Fruit fly (Drosophila melanogaster): ENCODE measurements around the gene CG16758.

The CG16758 gene

dm6 chr3L:2499077-2499476 lies 4.3 kb downstream of the CG16758 start:
- no peak for TF ChIP-seq lola (GFP tag; optimal IDR thresholded peaks at IDR 0.05)
- TF ChIP-seq Myc (optimal IDR thresholded peaks at IDR 0.05), result peak; percentile 5
- TF ChIP-seq Mio (GFP tag; optimal IDR thresholded peaks at IDR 0.05), result no peak
- TF ChIP-seq foxo (GFP tag; optimal IDR thresholded peaks at IDR 0.05), result no peak

dm6 chr3L:2494183-2494541 lies 9.2 kb downstream of the CG16758 start:
- TF ChIP-seq jim (GFP tag; optimal IDR thresholded peaks at IDR 0.05), result no peak
- no peak for TF ChIP-seq Dfd (GFP tag; optimal IDR thresholded peaks at IDR 0.05)
- TF ChIP-seq Rel (GFP tag; optimal IDR thresholded peaks at IDR 0.05), result peak; percentile 71
- TF ChIP-seq Rel (tag; optimal IDR thresholded peaks at IDR 0.05), result peak; percentile 64
- TF ChIP-seq Vsx2 (GFP tag; optimal IDR thresholded peaks at IDR 0.05; ENCODE audit: partially characterized antibody), result no peak
- peak; percentile 91 for TF ChIP-seq Sp1 (GFP tag; optimal IDR thresholded peaks at IDR 0.05)
- TF ChIP-seq CG32264 (GFP tag; optimal IDR thresholded peaks at IDR 0.05), result peak; percentile 96
- TF ChIP-seq sage (GFP tag; optimal IDR thresholded peaks at IDR 0.05), result peak; percentile 96
- peak; percentile 30 for TF ChIP-seq GATAd (GFP tag; optimal IDR thresholded peaks at IDR 0.05)
- TF ChIP-seq Hr83 (GFP tag; optimal IDR thresholded peaks at IDR 0.05; ENCODE audit: poor library complexity, severe bottlenecking), result peak; percentile 82
- peak; percentile 93 for TF ChIP-seq Hnf4 (GFP tag; optimal IDR thresholded peaks at IDR 0.05)
- no peak for TF ChIP-seq dl (GFP tag; optimal IDR thresholded peaks at IDR 0.05; ENCODE audit: insufficient read depth in 1 of 2, partially characterized antibody in 2 of 2)
- peak; percentile 93 for TF ChIP-seq ey (GFP tag; optimal IDR thresholded peaks at IDR 0.05)
- TF ChIP-seq CG9705 (GFP tag; optimal IDR thresholded peaks at IDR 0.05), result peak; percentile 61
- peak; percentile 99 for TF ChIP-seq h (GFP tag; optimal IDR thresholded peaks at IDR 0.05)
- TF ChIP-seq rgr (GFP tag; optimal IDR thresholded peaks at IDR 0.05), result peak; percentile 95
- TF ChIP-seq foxo (GFP tag; optimal IDR thresholded peaks at IDR 0.05), result peak; percentile 94 to 99
- no peak for TF ChIP-seq usp (GFP tag; optimal IDR thresholded peaks at IDR 0.05)
- no peak for TF ChIP-seq Myc (optimal IDR thresholded peaks at IDR 0.05)
- TF ChIP-seq psq (GFP tag; optimal IDR thresholded peaks at IDR 0.05), result peak; percentile 89
- TF ChIP-seq dsf (GFP tag; optimal IDR thresholded peaks at IDR 0.05; ENCODE audit: borderline replicate concordance), result peak; percentile 66
- TF ChIP-seq br (GFP tag; optimal IDR thresholded peaks at IDR 0.05), result peak; percentile 96
- peak; percentile 91 for TF ChIP-seq OdsH (GFP tag; optimal IDR thresholded peaks at IDR 0.05)
- TF ChIP-seq pan (optimal IDR thresholded peaks at IDR 0.05), result no peak
- peak; percentile 57 for TF ChIP-seq sv (GFP tag; optimal IDR thresholded peaks at IDR 0.05)
- TF ChIP-seq dmrt93B (GFP tag; optimal IDR thresholded peaks at IDR 0.05), result peak; percentile 90
- TF ChIP-seq CrebA (GFP tag; optimal IDR thresholded peaks at IDR 0.05; ENCODE audit: borderline replicate concordance), result peak; percentile 91
- no peak for TF ChIP-seq tai (GFP tag; optimal IDR thresholded peaks at IDR 0.05)
- peak; percentile 98 for TF ChIP-seq fru (GFP tag; optimal IDR thresholded peaks at IDR 0.05)
- peak; percentile 50 for TF ChIP-seq Mio (GFP tag; optimal IDR thresholded peaks at IDR 0.05)
- TF ChIP-seq Jra (GFP tag; optimal IDR thresholded peaks at IDR 0.05), result peak; percentile 91
- no peak for TF ChIP-seq N (GFP tag; optimal IDR thresholded peaks at IDR 0.05)
- TF ChIP-seq Abd-B (GFP tag; optimal IDR thresholded peaks at IDR 0.05), result no peak
- TF ChIP-seq Dif (GFP tag; optimal IDR thresholded peaks at IDR 0.05; ENCODE audit: partially characterized antibody), result no peak
- peak; percentile 81 for TF ChIP-seq woc (GFP tag; optimal IDR thresholded peaks at IDR 0.05)
- no peak for TF ChIP-seq lola (GFP tag; optimal IDR thresholded peaks at IDR 0.05)
- TF ChIP-seq brk (GFP tag; optimal IDR thresholded peaks at IDR 0.05), result peak; percentile 90
- no peak for TF ChIP-seq Hr78 (GFP tag; optimal IDR thresholded peaks at IDR 0.05)
- peak; percentile 93 for TF ChIP-seq HLH106 (tag; optimal IDR thresholded peaks at IDR 0.05)

dm6 chr3L:2493517-2494182 lies 9.8 kb downstream of the CG16758 start:
- TF ChIP-seq Jra (GFP tag; optimal IDR thresholded peaks at IDR 0.05), result peak; percentile 71
- no peak for TF ChIP-seq tai (GFP tag; optimal IDR thresholded peaks at IDR 0.05)
- no peak for TF ChIP-seq Rel (GFP tag; optimal IDR thresholded peaks at IDR 0.05)
- TF ChIP-seq Rel (tag; optimal IDR thresholded peaks at IDR 0.05), result peak; percentile 2
- TF ChIP-seq Mio (GFP tag; optimal IDR thresholded peaks at IDR 0.05), result no peak
- TF ChIP-seq foxo (GFP tag; optimal IDR thresholded peaks at IDR 0.05), result no peak
- TF ChIP-seq psq (GFP tag; optimal IDR thresholded peaks at IDR 0.05), result peak; percentile 9
- no peak for TF ChIP-seq Vsx2 (GFP tag; optimal IDR thresholded peaks at IDR 0.05; ENCODE audit: partially characterized antibody)
- no peak for TF ChIP-seq ey (GFP tag; optimal IDR thresholded peaks at IDR 0.05)
- peak; percentile 13 for TF ChIP-seq Hnf4 (GFP tag; optimal IDR thresholded peaks at IDR 0.05)
- no peak for TF ChIP-seq CrebA (GFP tag; optimal IDR thresholded peaks at IDR 0.05; ENCODE audit: borderline replicate concordance)
- TF ChIP-seq GATAd (GFP tag; optimal IDR thresholded peaks at IDR 0.05), result no peak
- peak in 1 of 2 experiments; percentile 4 for TF ChIP-seq dl (GFP tag; optimal IDR thresholded peaks at IDR 0.05; ENCODE audit: insufficient read depth in 1 of 2, partially characterized antibody in 2 of 2)
- TF ChIP-seq br (GFP tag; optimal IDR thresholded peaks at IDR 0.05), result peak; percentile 9

Data from whole organism, wandering third instar larva.